Worm (Caenorhabditis elegans) whole organism, L1 larva: ENCODE data around the gene far-2.

Experiments used
- aly-2 ChIP-seq: fragments of 150-350 bp; optimal IDR thresholded peaks from 2 replicates; lab custom pipeline; 2014; ENCODE audit warnings: missing biosample characterization, missing genetic modification characterization
- lin-15B ChIP-seq: fragments of 150-350 bp; sonication (generic microtip); optimal IDR thresholded peaks from 3 replicates; lab custom pipeline; 2014; ENCODE audit warnings: missing biosample characterization, missing genetic modification characterization
- nhr-237 ChIP-seq: fragments of 150-350 bp; optimal IDR thresholded peaks from 2 replicates; lab custom pipeline; 2014; ENCODE audit warnings: missing biosample characterization, missing genetic modification characterization
- pqm-1 ChIP-seq: sonication (generic microtip); optimal IDR thresholded peaks from 3 replicates; lab custom pipeline; 2017; ENCODE audit warnings: missing biosample characterization, missing genetic modification characterization
- skn-1 ChIP-seq: fragments of 150-350 bp; optimal IDR thresholded peaks from 2 replicates; lab custom pipeline; 2014; ENCODE audit warnings: missing biosample characterization, missing genetic modification characterization
- snpc-4 ChIP-seq: fragments of 150-350 bp; optimal IDR thresholded peaks from 2 replicates; lab custom pipeline; 2014; ENCODE audit warnings: missing biosample characterization, missing genetic modification characterization
- unc-130 ChIP-seq: fragments of 150-350 bp; optimal IDR thresholded peaks from 2 replicates; lab custom pipeline; 2017; ENCODE audit warnings: missing biosample characterization, missing genetic modification characterization, inconsistent platforms
- zip-4 ChIP-seq: fragments of 200-800 bp; sonication (Bioruptor generic); optimal IDR thresholded peaks from 2 replicates; lab custom pipeline; 2018; ENCODE audit warnings: mild to moderate bottlenecking, missing genetic modification characterization, moderate library complexity, missing compliant biosample characterization

DNA sequence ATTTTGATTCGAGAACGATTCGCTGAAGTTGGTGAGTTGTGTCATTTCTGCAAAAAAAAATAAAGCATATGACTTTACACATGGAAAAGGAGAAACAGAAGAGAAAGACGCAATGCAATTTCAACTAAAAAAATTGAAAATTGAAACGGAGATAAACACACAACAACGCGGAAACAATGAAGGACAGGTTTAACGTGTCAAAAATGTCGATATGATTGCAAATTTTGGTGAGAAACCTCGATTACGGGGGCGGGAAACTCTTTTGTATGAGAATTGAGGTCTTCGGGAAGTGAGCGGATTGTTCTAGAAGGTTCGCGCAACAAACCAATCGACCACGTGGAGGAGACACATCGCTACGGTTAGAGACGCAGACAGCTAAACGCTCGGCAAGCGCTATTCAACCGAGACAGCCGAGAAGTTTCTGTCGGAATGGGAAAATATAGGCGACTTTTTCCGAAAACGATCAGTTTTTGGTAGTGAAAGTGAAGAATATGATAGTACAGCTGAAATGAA, 27.8 kb upstream of the far-2 start, which contains the start of gene R107.5:
- TF ChIP-seq nhr-237 (tag; lab: Kevin White, UChicago) (peak; percentile 93), lin-15B (tag; lab: Kevin White, UChicago) (peak; percentile 40), snpc-4 (tag; lab: Kevin White, UChicago) (peak; percentile 65), aly-2 (tag; lab: Kevin White, UChicago) (peak; percentile 54), skn-1 (tag; lab: Kevin White, UChicago) (peak; percentile 95), unc-130 (tag; lab: Kevin White, UChicago) (peak; percentile 97), pqm-1 (tag; lab: Kevin White, UChicago) (peak; percentile 41), zip-4 (GFP tag; lab: Kevin White, UChicago) (peak; percentile 76)
